Worm (Caenorhabditis elegans): Measurements from ENCODE around the gene srj-20.

DNA sequence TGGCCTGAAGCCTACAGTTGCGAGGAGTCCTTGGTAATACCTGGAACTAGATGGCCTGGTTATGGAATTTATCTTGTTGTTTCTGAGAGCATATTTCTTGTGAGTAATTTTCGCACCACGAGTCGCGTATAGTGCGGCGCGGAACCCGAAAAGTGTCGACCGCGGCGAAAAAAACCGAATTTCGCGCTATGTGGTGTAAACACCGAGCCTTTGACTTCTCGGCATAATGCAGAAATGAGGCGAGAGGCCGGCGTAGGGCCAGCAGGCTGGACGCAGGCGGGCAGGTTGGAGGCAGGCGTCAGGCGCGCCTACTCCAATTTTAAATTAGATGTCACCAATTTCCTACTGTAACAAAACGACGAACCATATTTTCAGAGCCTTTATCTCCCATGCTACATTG is 2.7 kb upstream of the srj-20 start:
- no peak for TF ChIP-seq lin-13 (GFP tag; optimal IDR thresholded peaks at IDR 0.05)
- TF ChIP-seq saeg-2 (GFP tag; IDR thresholded peaks at IDR 0.05), result no peak
- no peak for TF ChIP-seq fos-1 (tag; optimal IDR thresholded peaks at IDR 0.05)
- TF ChIP-seq nhr-25 (tag; optimal IDR thresholded peaks at IDR 0.05; ENCODE audit: borderline replicate concordance, insufficient read depth), result no peak
